Worm (Caenorhabditis elegans) whole organism, late embryonic: ENCODE data around the gene ZK757.10.
A peak's percentile ranks its signal among the peaks of the same experiment; 100 is the strongest.

Experiments
- C38D4.7 ChIP-seq: fragments of 200-800 bp; sonication (Bioruptor generic); optimal IDR thresholded peaks from 2 replicates; lab custom pipeline; 2018; ENCODE audit warnings: mild to moderate bottlenecking, missing genetic modification characterization, moderate library complexity, missing compliant biosample characterization
- F13H6.1 ChIP-seq: sonication (generic microtip); optimal IDR thresholded peaks from 2 replicates; lab custom pipeline; 2016; ENCODE audit warnings: missing genetic modification characterization, missing compliant biosample characterization
- K02D7.2 ChIP-seq: sonication (generic microtip); optimal IDR thresholded peaks from 2 replicates; lab custom pipeline; 2017; ENCODE audit warnings: mild to moderate bottlenecking, missing genetic modification characterization, missing compliant biosample characterization
- T23F11.4 ChIP-seq: fragments of 200-800 bp; sonication (Bioruptor generic); optimal IDR thresholded peaks from 2 replicates; lab custom pipeline; 2018; ENCODE audit warnings: mild to moderate bottlenecking, missing genetic modification characterization, missing compliant biosample characterization
- ahr-1 ChIP-seq: sonication (generic microtip); optimal IDR thresholded peaks from 2 replicates; lab custom pipeline; 2016; ENCODE audit warnings: missing genetic modification characterization, missing compliant biosample characterization
- ama-1 ChIP-seq: fragments of 150-350 bp; optimal IDR thresholded peaks from 2 replicates; lab custom pipeline; 2014
- ceh-14 ChIP-seq: sonication (generic microtip); optimal IDR thresholded peaks from 2 replicates; lab custom pipeline; 2016; ENCODE audit warnings: missing genotype, missing genetic modification characterization, missing compliant biosample characterization
- ceh-18 ChIP-seq: sonication (generic microtip); optimal IDR thresholded peaks from 2 replicates; lab custom pipeline; 2016; ENCODE audit warnings: missing genetic modification characterization, missing compliant biosample characterization
- ceh-19 ChIP-seq: fragments of 200-800 bp; sonication (Bioruptor generic); optimal IDR thresholded peaks from 2 replicates; lab custom pipeline; 2018; ENCODE audit warnings: mild to moderate bottlenecking, missing genetic modification characterization, missing compliant biosample characterization
- ceh-30 ChIP-seq: fragments of 150-350 bp; optimal IDR thresholded peaks from 2 replicates; lab custom pipeline; 2014; ENCODE audit warnings: missing biosample characterization, missing genetic modification characterization
- ceh-31 ChIP-seq: sonication (generic microtip); optimal IDR thresholded peaks from 2 replicates; lab custom pipeline; 2016; ENCODE audit warnings: missing genetic modification characterization, missing compliant biosample characterization
- ceh-34 ChIP-seq: sonication (generic microtip); optimal IDR thresholded peaks from 2 replicates; lab custom pipeline; 2016; ENCODE audit warnings: mild to moderate bottlenecking, missing genetic modification characterization, missing compliant biosample characterization
- ceh-45 ChIP-seq: fragments of 200-800 bp; sonication (Bioruptor generic); IDR thresholded peaks from 2 replicates; pipeline ENCODE4 v1.3.6; 2022; ENCODE audit warnings: missing genetic modification reagents, missing genetic modification characterization, missing compliant biosample characterization
- ceh-48 ChIP-seq: sonication (generic microtip); optimal IDR thresholded peaks from 2 replicates; lab custom pipeline; 2016; ENCODE audit warnings: missing genetic modification characterization, inconsistent platforms, missing compliant biosample characterization
- ceh-6 ChIP-seq: fragments of 200-800 bp; sonication (Bioruptor generic); optimal IDR thresholded peaks from 2 replicates; lab custom pipeline; 2018; ENCODE audit warnings: mild to moderate bottlenecking, missing genetic modification characterization, missing compliant biosample characterization
- ceh-9 ChIP-seq: sonication (generic microtip); optimal IDR thresholded peaks from 2 replicates; lab custom pipeline; 2016; ENCODE audit warnings: mild to moderate bottlenecking, missing genetic modification characterization, inconsistent platforms, missing compliant biosample characterization
- che-1 ChIP-seq: sonication (generic microtip); optimal IDR thresholded peaks from 2 replicates; lab custom pipeline; 2016; ENCODE audit warnings: mild to moderate bottlenecking, missing genetic modification characterization, missing compliant biosample characterization
- dmd-4 ChIP-seq: sonication (generic microtip); optimal IDR thresholded peaks from 2 replicates; lab custom pipeline; 2016; ENCODE audit warnings: borderline replicate concordance, missing genetic modification characterization, missing compliant biosample characterization
- dve-1 ChIP-seq: sonication (generic microtip); optimal IDR thresholded peaks from 2 replicates; lab custom pipeline; 2017; ENCODE audit warnings: antibody characterized with exemption, mild to moderate bottlenecking, missing genetic modification characterization, missing compliant biosample characterization
- elt-2 ChIP-seq: sonication (generic microtip); optimal IDR thresholded peaks from 2 replicates; lab custom pipeline; 2016; ENCODE audit warnings: missing genetic modification reagents, missing genetic modification characterization, missing compliant biosample characterization
- elt-4 ChIP-seq: sonication (generic microtip); optimal IDR thresholded peaks from 2 replicates; lab custom pipeline; 2016; ENCODE audit warnings: missing genetic modification characterization, missing compliant biosample characterization
- ets-4 ChIP-seq: sonication (generic microtip); optimal IDR thresholded peaks from 2 replicates; lab custom pipeline; 2016; ENCODE audit warnings: missing genetic modification characterization, missing compliant biosample characterization
- eyg-1 ChIP-seq: sonication (generic microtip); optimal IDR thresholded peaks from 2 replicates; lab custom pipeline; 2016; ENCODE audit warnings: missing genotype, missing genetic modification characterization, missing compliant biosample characterization
- fax-1 ChIP-seq: sonication (generic microtip); optimal IDR thresholded peaks from 2 replicates; lab custom pipeline; 2016; ENCODE audit warnings: missing genotype, missing genetic modification characterization, missing compliant biosample characterization
- fkh-10 ChIP-seq: fragments of 150-350 bp; optimal IDR thresholded peaks from 2 replicates; lab custom pipeline; 2014; ENCODE audit warnings: missing biosample characterization, missing genetic modification reagents, missing genetic modification characterization
- fkh-6 ChIP-seq: sonication (generic microtip); optimal IDR thresholded peaks from 2 replicates; lab custom pipeline; 2016; ENCODE audit warnings: missing genetic modification characterization, missing compliant biosample characterization
- gmeb-2 ChIP-seq: sonication (generic microtip); optimal IDR thresholded peaks from 2 replicates; lab custom pipeline; 2016; ENCODE audit warnings: missing genetic modification characterization, inconsistent platforms, missing compliant biosample characterization
- hlh-13 ChIP-seq: fragments of 200-800 bp; sonication (Bioruptor generic); optimal IDR thresholded peaks from 2 replicates; lab custom pipeline; 2018; ENCODE audit warnings: mild to moderate bottlenecking, missing genetic modification characterization, missing compliant biosample characterization
- hlh-15 ChIP-seq: sonication (generic microtip); optimal IDR thresholded peaks from 2 replicates; lab custom pipeline; 2016; ENCODE audit warnings: missing genetic modification characterization, missing compliant biosample characterization
- hlh-30 ChIP-seq: sonication (generic microtip); optimal IDR thresholded peaks from 2 replicates; lab custom pipeline; 2017; ENCODE audit warnings: antibody characterized with exemption, missing genetic modification characterization, missing compliant biosample characterization; ENCODE audit not compliant: insufficient read depth
- hlh-6 ChIP-seq: sonication (generic microtip); optimal IDR thresholded peaks from 2 replicates; lab custom pipeline; 2016; ENCODE audit warnings: missing genotype, missing genetic modification characterization, missing compliant biosample characterization
- hlh-8 ChIP-seq: sonication (generic microtip); optimal IDR thresholded peaks from 2 replicates; lab custom pipeline; 2016; ENCODE audit warnings: missing genotype, missing genetic modification characterization, missing compliant biosample characterization
- lim-6 ChIP-seq: sonication (generic microtip); optimal IDR thresholded peaks from 2 replicates; lab custom pipeline; 2016; ENCODE audit warnings: missing genetic modification characterization, missing compliant biosample characterization
- lin-11 ChIP-seq: fragments of 200-800 bp; sonication (Bioruptor generic); optimal IDR thresholded peaks from 2 replicates; lab custom pipeline; 2018; ENCODE audit warnings: mild to moderate bottlenecking, missing genetic modification characterization, missing compliant biosample characterization
- mec-3 ChIP-seq: sonication (generic microtip); optimal IDR thresholded peaks from 2 replicates; lab custom pipeline; 2016; ENCODE audit warnings: borderline replicate concordance, missing genetic modification characterization, missing compliant biosample characterization
- nfya-1 ChIP-seq: sonication (generic microtip); optimal IDR thresholded peaks from 2 replicates; lab custom pipeline; 2017; ENCODE audit warnings: missing genetic modification characterization, mild to moderate bottlenecking, missing compliant biosample characterization, antibody characterized with exemption, moderate library complexity
- nhr-11 ChIP-seq: fragments of 150-350 bp; optimal IDR thresholded peaks from 2 replicates; lab custom pipeline; 2014; ENCODE audit warnings: missing biosample characterization, missing genetic modification characterization
- pag-3 ChIP-seq: sonication (generic microtip); optimal IDR thresholded peaks from 2 replicates; lab custom pipeline; 2016; ENCODE audit warnings: missing compliant biosample characterization, missing genetic modification characterization, borderline replicate concordance
- pax-1 ChIP-seq: fragments of 150-350 bp; optimal IDR thresholded peaks from 2 replicates; lab custom pipeline; 2014; ENCODE audit warnings: missing biosample characterization, missing genetic modification characterization
- pha-2 ChIP-seq: sonication (generic microtip); optimal IDR thresholded peaks from 2 replicates; lab custom pipeline; 2017; ENCODE audit warnings: mild to moderate bottlenecking, missing genetic modification characterization, missing compliant biosample characterization
- pha-4 ChIP-seq: fragments of 150-350 bp; optimal IDR thresholded peaks from 2 replicates; lab custom pipeline; 2018; ENCODE audit warnings: missing biosample characterization, missing genetic modification reagents, missing genetic modification characterization
- pros-1 ChIP-seq: fragments of 150-350 bp; optimal IDR thresholded peaks from 2 replicates; lab custom pipeline; 2014; ENCODE audit warnings: missing biosample characterization, missing genetic modification reagents, missing genetic modification characterization
- sdc-2 ChIP-seq: sonication (generic microtip); optimal IDR thresholded peaks from 2 replicates; lab custom pipeline; 2016; ENCODE audit warnings: missing genotype, missing genetic modification characterization, missing compliant biosample characterization
- sox-4 ChIP-seq: sonication (generic microtip); optimal IDR thresholded peaks from 2 replicates; lab custom pipeline; 2017; ENCODE audit warnings: mild to moderate bottlenecking, missing genetic modification characterization, inconsistent platforms, missing compliant biosample characterization
- tbx-2 ChIP-seq: sonication (generic microtip); optimal IDR thresholded peaks from 2 replicates; lab custom pipeline; 2016; ENCODE audit warnings: missing genetic modification characterization, missing compliant biosample characterization
- tbx-7 ChIP-seq: sonication (generic microtip); optimal IDR thresholded peaks from 2 replicates; lab custom pipeline; 2016; ENCODE audit warnings: missing genotype, missing genetic modification characterization, missing compliant biosample characterization
- ttx-3 ChIP-seq: sonication (generic microtip); optimal IDR thresholded peaks from 2 replicates; lab custom pipeline; 2016; ENCODE audit warnings: missing genetic modification reagents, missing genetic modification characterization, missing compliant biosample characterization
- unc-3 ChIP-seq, 2 experiments: fragments of 200-800 bp in 1 of 2; sonication (Bioruptor generic) in 1 of 2; sonication (generic microtip) in 1 of 2; conservative IDR thresholded peaks in 1 of 2; optimal IDR thresholded peaks in 1 of 2; 2 replicates each; pipeline versions ENCODE4 v1.3.6 to Lab custom; 2016 to 2022; ENCODE audit warnings: missing compliant biosample characterization in 2 of 2, missing genetic modification characterization in 2 of 2, missing genetic modification reagents in 1 of 2
- unc-42 ChIP-seq: sonication (generic microtip); optimal IDR thresholded peaks from 2 replicates; lab custom pipeline; 2016; ENCODE audit warnings: missing genotype, missing genetic modification characterization, missing compliant biosample characterization
- unc-86 ChIP-seq: sonication (generic microtip); optimal IDR thresholded peaks from 2 replicates; lab custom pipeline; 2016; ENCODE audit warnings: missing genetic modification characterization, missing compliant biosample characterization
- ztf-16 ChIP-seq: sonication (generic microtip); optimal IDR thresholded peaks from 2 replicates; lab custom pipeline; 2017; ENCODE audit warnings: missing genetic modification characterization, missing compliant biosample characterization

Gene ZK757.10

ce11 chrIII:9861470-9862342 is 15.3 kb upstream of the ZK757.10 start:
- TF ChIP-seq unc-42 (tag; lab: Kevin White, UChicago): peak; percentile 57
- TF ChIP-seq ceh-9 (tag; lab: Kevin White, UChicago): peak; percentile 70
- TF ChIP-seq ets-4 (tag; lab: Kevin White, UChicago): no peak
- no peak for TF ChIP-seq pha-4 (tag; lab: Kevin White, UChicago)
- peak; percentile 52 for TF ChIP-seq ahr-1 (tag; lab: Kevin White, UChicago)
- TF ChIP-seq eyg-1: peak; percentile 72
- no peak for TF ChIP-seq elt-4 (tag; lab: Kevin White, UChicago)
- TF ChIP-seq ama-1: no peak
- peak; percentile 84 for TF ChIP-seq unc-86 (tag; lab: Kevin White, UChicago)
- TF ChIP-seq sox-4 (tag; lab: Kevin White, UChicago): peak; percentile 86
- no peak for TF ChIP-seq mec-3 (tag; lab: Kevin White, UChicago)
- TF ChIP-seq hlh-15: peak; percentile 68
- TF ChIP-seq ceh-18: peak; percentile 44
- no peak for TF ChIP-seq fkh-10 (GFP tag; lab: Kevin White, UChicago)
- peak; percentile 75 for TF ChIP-seq ceh-45 (GFP tag; lab: Robert Waterston, UW)
- peak; percentile 86 for TF ChIP-seq C38D4.7 (GFP tag; lab: Kevin White, UChicago)
- peak; percentile 86 for TF ChIP-seq ceh-19 (GFP tag; lab: Kevin White, UChicago)
- TF ChIP-seq fax-1: peak; percentile 72
- peak; percentile 74 for TF ChIP-seq hlh-30
- TF ChIP-seq T23F11.4 (GFP tag; lab: Kevin White, UChicago): peak; percentile 80
- TF ChIP-seq lin-11 (tag; lab: Kevin White, UChicago): peak; percentile 72
- peak; percentile 74 for TF ChIP-seq tbx-2
- peak; percentile 86 for TF ChIP-seq pha-2 (tag; lab: Kevin White, UChicago)
- TF ChIP-seq ztf-16 (tag; lab: Kevin White, UChicago): peak; percentile 85
- TF ChIP-seq ttx-3: peak; percentile 84
- peak; percentile 70 for TF ChIP-seq F13H6.1
- TF ChIP-seq nhr-11 (tag; lab: Kevin White, UChicago): no peak
- no peak for TF ChIP-seq pax-1 (tag; lab: Kevin White, UChicago)
- peak; percentile 30 for TF ChIP-seq hlh-8 (tag; lab: Kevin White, UChicago)
- peak; percentile 86 for TF ChIP-seq ceh-14 (tag; lab: Kevin White, UChicago)
- TF ChIP-seq ceh-34: peak; percentile 74
- TF ChIP-seq pros-1 (tag; lab: Kevin White, UChicago): no peak
- peak; percentile 73 for TF ChIP-seq ceh-31 (tag; lab: Kevin White, UChicago)
- peak; percentile 58 for TF ChIP-seq nfya-1 (tag; lab: Kevin White, UChicago)
- TF ChIP-seq hlh-13 (GFP tag; lab: Kevin White, UChicago): peak; percentile 68
- peak; percentile 80 for TF ChIP-seq dmd-4
- TF ChIP-seq tbx-7 (tag; lab: Kevin White, UChicago): no peak
- peak; percentile 66 for TF ChIP-seq K02D7.2 (tag; lab: Kevin White, UChicago)
- TF ChIP-seq elt-2 (tag; lab: Kevin White, UChicago): peak; percentile 85
- peak; percentile 68 for TF ChIP-seq sdc-2 (tag; lab: Kevin White, UChicago)
- TF ChIP-seq ceh-48 (tag; lab: Kevin White, UChicago): peak; percentile 74
- TF ChIP-seq unc-3 (GFP tag; conservative IDR thresholded peaks at IDR 0.05; lab: Robert Waterston, UW): peak; percentile 81
- peak; percentile 82 for TF ChIP-seq unc-3 (tag; optimal IDR thresholded peaks at IDR 0.05; lab: Kevin White, UChicago)
- peak; percentile 80 for TF ChIP-seq hlh-6
- TF ChIP-seq che-1 (tag; lab: Kevin White, UChicago): peak; percentile 88
- TF ChIP-seq ceh-30 (tag; lab: Kevin White, UChicago): no peak
- TF ChIP-seq dve-1 (tag; lab: Kevin White, UChicago): peak; percentile 32
- no peak for TF ChIP-seq pag-3
- TF ChIP-seq lim-6: peak; percentile 75
- peak; percentile 81 for TF ChIP-seq gmeb-2 (tag; lab: Kevin White, UChicago)
- peak; percentile 82 for TF ChIP-seq ceh-6 (GFP tag; lab: Kevin White, UChicago)
- TF ChIP-seq fkh-6: peak; percentile 76
